Fruit fly (Drosophila melanogaster): ENCODE results near the gene net.

net gene

DNA sequence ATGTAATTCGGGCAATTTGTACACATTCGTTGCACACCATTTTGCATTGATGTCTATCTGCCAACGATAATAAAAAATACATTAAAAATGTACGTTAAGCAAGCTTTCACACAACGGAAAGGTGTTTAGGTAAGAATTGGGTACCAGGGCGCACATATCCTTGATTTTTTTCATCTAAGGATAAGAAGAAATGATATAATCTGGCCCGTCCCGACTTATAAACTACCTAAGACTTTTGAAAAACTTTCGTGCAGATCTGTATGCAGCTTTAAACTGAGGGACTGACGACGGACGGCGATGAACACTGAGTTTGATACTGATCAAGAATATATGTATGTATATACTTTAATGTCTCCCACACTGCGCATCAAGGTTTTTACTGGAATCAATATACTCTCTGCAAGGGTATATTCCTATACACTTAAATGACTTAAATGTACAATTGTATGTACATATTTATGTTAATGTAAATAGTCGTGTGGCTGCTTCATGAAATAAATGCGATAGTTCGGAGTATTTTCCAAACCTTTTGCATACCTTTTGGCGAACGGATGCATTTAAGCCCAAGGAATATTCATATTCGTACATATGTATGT, 21.7 kb downstream of the net start, which contains the start of gene Cda5:
TSS of gene Cda5 (minus strand) at position 51 of the 596 bp plus-strand sequence.
- TF ChIP-seq rn (GFP tag; IDR thresholded peaks at IDR 0.05) (no peak), CG17806 (tag; optimal IDR thresholded peaks at IDR 0.05) (no peak), gl (tag; optimal IDR thresholded peaks at IDR 0.05) (no peak), D1 (tag; optimal IDR thresholded peaks at IDR 0.05) (no peak), Pif1B (GFP tag; optimal IDR thresholded peaks at IDR 0.05) (no peak), CG34367 (tag; optimal IDR thresholded peaks at IDR 0.05) (no peak), EcR (GFP tag; optimal IDR thresholded peaks at IDR 0.05) (no peak), CG32121 (GFP tag; IDR thresholded peaks at IDR 0.05) (no peak), CG9948 (tag; optimal IDR thresholded peaks at IDR 0.05) (no peak), CG14655 (GFP tag; optimal IDR thresholded peaks at IDR 0.05) (no peak), CG13204 (GFP tag; optimal IDR thresholded peaks at IDR 0.05) (no peak), CG8301 (tag; optimal IDR thresholded peaks at IDR 0.05) (no peak), fd96Ca (GFP tag; IDR thresholded peaks at IDR 0.05) (no peak), CG8159 (tag; optimal IDR thresholded peaks at IDR 0.05) (no peak)

DNA sequence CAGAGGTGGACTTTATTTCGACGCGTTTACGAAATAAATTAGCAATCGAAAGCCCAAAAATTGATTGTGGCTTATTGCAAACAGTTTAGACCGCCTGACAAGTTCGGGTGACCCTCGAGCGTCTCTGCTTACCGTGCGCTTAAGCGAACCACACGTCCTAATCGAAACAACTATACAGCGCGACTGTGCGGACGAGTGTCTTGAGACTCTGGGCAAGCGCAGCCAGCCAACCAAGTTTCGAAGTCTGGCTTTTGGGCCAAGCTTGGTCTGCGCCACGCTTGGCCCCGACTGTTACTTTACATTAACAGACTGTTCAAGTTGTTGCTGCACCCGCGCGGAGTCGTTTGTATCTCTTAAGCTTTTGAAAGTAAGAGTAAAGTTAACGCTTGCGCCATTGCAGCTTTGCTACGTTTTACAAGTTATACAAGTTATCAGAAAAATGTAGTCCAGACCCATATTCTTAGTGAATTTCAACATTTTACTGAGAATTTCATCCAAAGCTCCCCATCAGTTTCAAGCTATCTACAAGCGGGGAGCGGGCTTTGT, 28.1 kb downstream of the net start:
- TF ChIP-seq Ets98B (GFP tag; IDR thresholded peaks at IDR 0.05) (peak; percentile 23; the same call in 1 of the 2 replicates), CG4496 (GFP tag; IDR thresholded peaks at IDR 0.05) (peak; percentile 33; the same call in 1 of the 3 replicates), CG17806 (tag; optimal IDR thresholded peaks at IDR 0.05) (no peak)

DNA sequence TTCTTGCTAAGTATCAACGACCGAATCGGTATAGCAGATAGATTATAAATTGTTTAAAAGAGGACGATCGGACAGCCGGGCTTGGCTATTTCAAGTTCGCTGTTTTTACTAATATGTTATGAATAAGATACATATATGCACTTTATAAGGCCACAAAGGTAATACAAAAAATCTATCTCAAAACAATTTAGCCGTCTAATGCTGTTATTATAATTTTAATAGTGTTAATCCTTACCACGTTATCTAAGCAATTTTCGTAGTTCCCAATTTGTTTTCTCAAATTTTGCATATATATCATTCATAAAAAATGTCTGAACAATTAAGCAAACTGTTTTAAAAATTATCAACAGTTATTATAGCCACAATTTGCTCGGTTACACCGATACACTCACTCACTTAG, 30.3 kb downstream of the net start:
- no peak for TF ChIP-seq rn (GFP tag; IDR thresholded peaks at IDR 0.05)
- no peak for TF ChIP-seq gl (tag; optimal IDR thresholded peaks at IDR 0.05)
- TF ChIP-seq CG9948 (tag; optimal IDR thresholded peaks at IDR 0.05), result no peak
- no peak for TF ChIP-seq CG32121 (GFP tag; IDR thresholded peaks at IDR 0.05)
- no peak for TF ChIP-seq CG8301 (tag; optimal IDR thresholded peaks at IDR 0.05)

DNA sequence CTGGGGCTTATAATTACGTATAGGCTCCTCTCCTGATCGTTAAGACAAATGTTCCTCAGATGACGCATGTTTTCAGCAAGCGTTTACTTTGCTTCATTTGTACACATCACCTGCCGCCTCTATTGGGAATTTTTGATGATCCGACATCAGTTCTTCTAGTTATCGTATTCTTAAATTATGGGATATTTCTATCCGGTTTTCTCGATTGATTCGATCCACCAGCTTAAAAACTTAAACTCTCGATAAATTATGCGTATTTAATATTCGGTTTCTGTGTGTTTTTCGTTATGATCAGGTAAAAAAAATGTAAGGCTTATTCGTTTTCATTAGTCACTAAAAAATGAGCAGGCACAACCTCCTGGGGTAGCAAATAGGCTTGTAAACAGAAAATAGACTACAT, 34.1 kb downstream of the net start:
- no peak for TF ChIP-seq CG13204 (GFP tag; optimal IDR thresholded peaks at IDR 0.05)
- no peak for TF ChIP-seq CG8159 (tag; optimal IDR thresholded peaks at IDR 0.05)
- TF ChIP-seq CG10348 (GFP tag; IDR thresholded peaks at IDR 0.05), result no peak
- TF ChIP-seq CG9948 (tag; optimal IDR thresholded peaks at IDR 0.05), result no peak
- TF ChIP-seq CG14655 (GFP tag; optimal IDR thresholded peaks at IDR 0.05), result no peak
- TF ChIP-seq CG32121 (GFP tag; IDR thresholded peaks at IDR 0.05), result no peak
- no peak for TF ChIP-seq Pif1B (GFP tag; optimal IDR thresholded peaks at IDR 0.05)
- no peak for TF ChIP-seq CG12605 (GFP tag; IDR thresholded peaks at IDR 0.05)
- TF ChIP-seq CG4496 (GFP tag; IDR thresholded peaks at IDR 0.05), result no peak
- no peak for TF ChIP-seq D1 (tag; optimal IDR thresholded peaks at IDR 0.05)
- no peak for TF ChIP-seq CG15710 (tag; optimal IDR thresholded peaks at IDR 0.05)
- TF ChIP-seq CG8301 (tag; optimal IDR thresholded peaks at IDR 0.05), result no peak
- TF ChIP-seq Pif1A (GFP tag; optimal IDR thresholded peaks at IDR 0.05), result no peak
- TF ChIP-seq rn (GFP tag; IDR thresholded peaks at IDR 0.05), result no peak

DNA sequence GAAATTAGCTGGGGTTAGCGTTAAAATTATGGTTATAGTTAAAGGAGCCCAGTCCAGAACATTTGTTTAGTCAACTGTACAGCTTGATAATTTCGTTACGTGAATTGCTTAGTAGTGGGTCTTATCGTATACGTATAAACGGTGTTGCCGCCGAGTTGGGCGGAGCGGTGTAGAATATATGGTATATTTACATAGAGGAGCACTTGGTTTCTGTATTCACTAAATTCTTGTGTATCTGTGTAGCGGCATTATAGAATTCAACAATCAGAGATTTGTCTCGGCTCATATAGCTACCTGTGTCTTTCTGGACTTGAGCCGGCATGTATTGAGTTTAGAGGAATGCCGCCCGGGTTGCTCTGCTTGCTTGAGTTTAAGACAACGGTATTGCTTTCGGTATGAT, 51.7 kb downstream of the net start:
- TF ChIP-seq CG34367 (tag; optimal IDR thresholded peaks at IDR 0.05), result no peak
- TF ChIP-seq CG9948 (tag; optimal IDR thresholded peaks at IDR 0.05), result no peak
- TF ChIP-seq Snoo (tag; optimal IDR thresholded peaks at IDR 0.05), result no peak
- TF ChIP-seq CG8159 (tag; optimal IDR thresholded peaks at IDR 0.05), result no peak
- no peak for TF ChIP-seq EcR (GFP tag; optimal IDR thresholded peaks at IDR 0.05)
- no peak for TF ChIP-seq CG8301 (tag; optimal IDR thresholded peaks at IDR 0.05)
- TF ChIP-seq CG10348 (GFP tag; IDR thresholded peaks at IDR 0.05), result no peak
- no peak for TF ChIP-seq CG12605 (GFP tag; IDR thresholded peaks at IDR 0.05)
- no peak for TF ChIP-seq Pif1B (GFP tag; optimal IDR thresholded peaks at IDR 0.05)

DNA sequence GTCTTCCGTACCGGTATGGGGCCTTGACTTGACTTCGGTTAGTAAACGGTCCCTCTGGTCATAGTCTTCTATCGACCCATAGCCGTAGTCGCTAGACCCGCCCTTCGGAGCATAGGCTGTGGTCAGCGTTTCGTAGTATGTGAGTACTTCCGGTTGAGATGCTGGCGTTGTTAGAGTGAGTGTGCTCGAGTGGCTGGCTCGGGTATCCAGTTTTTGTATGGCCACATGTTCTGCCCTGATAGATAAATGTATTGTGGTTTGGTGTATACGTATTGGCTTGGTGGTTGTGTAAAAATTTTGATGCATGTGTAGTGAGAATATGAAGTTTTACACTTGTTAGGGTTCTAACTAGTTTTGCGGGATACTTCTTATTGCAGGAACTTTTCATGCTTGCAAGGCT, 53.1 kb downstream of the net start:
- no peak for TF ChIP-seq CG17806 (tag; optimal IDR thresholded peaks at IDR 0.05)
- TF ChIP-seq CG4496 (GFP tag; IDR thresholded peaks at IDR 0.05), result no peak
- TF ChIP-seq Snoo (tag; optimal IDR thresholded peaks at IDR 0.05), result no peak
- TF ChIP-seq CG14655 (GFP tag; optimal IDR thresholded peaks at IDR 0.05), result no peak
- TF ChIP-seq CG32121 (GFP tag; IDR thresholded peaks at IDR 0.05), result no peak
- TF ChIP-seq EcR (GFP tag; optimal IDR thresholded peaks at IDR 0.05), result no peak
- no peak for TF ChIP-seq Pif1B (GFP tag; optimal IDR thresholded peaks at IDR 0.05)
- no peak for TF ChIP-seq CG9948 (tag; optimal IDR thresholded peaks at IDR 0.05)
